Fruit fly (Drosophila melanogaster): ENCODE measurements around the gene Hira.

The Hira gene

dm6 chrX:7698000-7698896 is 23.7 kb upstream of the Hira start (continued):
- peak; percentile 6 for TF ChIP-seq ftz-f1 (GFP tag; optimal IDR thresholded peaks at IDR 0.05)
- peak; percentile 92 for TF ChIP-seq pho (GFP tag; optimal IDR thresholded peaks at IDR 0.05)
- TF ChIP-seq CG18764 (GFP tag; optimal IDR thresholded peaks at IDR 0.05), result peak; percentile 85
- TF ChIP-seq Eip74EF (GFP tag; optimal IDR thresholded peaks at IDR 0.05), result peak in 1 of 2 experiments; percentile 97
- peak; percentile 96 for TF ChIP-seq zfh1 (GFP tag; IDR thresholded peaks at IDR 0.05)
- TF ChIP-seq CG11696 (GFP tag; IDR thresholded peaks at IDR 0.05), result peak; percentile 83
- peak; percentile 67 for TF ChIP-seq ERR (GFP tag; optimal IDR thresholded peaks at IDR 0.05)
- TF ChIP-seq CG1529 (GFP tag; optimal IDR thresholded peaks at IDR 0.05), result peak; percentile 91
- TF ChIP-seq CkIIα-i1 (GFP tag; IDR thresholded peaks at IDR 0.05), result peak; percentile 81
- TF ChIP-seq Lpt (GFP tag; optimal IDR thresholded peaks at IDR 0.05), result no peak
- peak; percentile 80 for TF ChIP-seq dm (GFP tag; optimal IDR thresholded peaks at IDR 0.05)
- TF ChIP-seq CG10209 (GFP tag; optimal IDR thresholded peaks at IDR 0.05), result peak; percentile 95
- peak; percentile 94 for TF ChIP-seq run (tag; optimal IDR thresholded peaks at IDR 0.05)
- TF ChIP-seq HLHmδ (GFP tag; optimal IDR thresholded peaks at IDR 0.05), result no peak
- peak; percentile 98 for TF ChIP-seq sens (GFP tag)
- peak; percentile 96 for TF ChIP-seq Asciz (GFP tag; optimal IDR thresholded peaks at IDR 0.05)
- TF ChIP-seq CG18619 (GFP tag; optimal IDR thresholded peaks at IDR 0.05), result peak; percentile 96
- TF ChIP-seq CG2712 (tag; optimal IDR thresholded peaks at IDR 0.05), result peak; percentile 96
- TF ChIP-seq Nf-YC (tag; optimal IDR thresholded peaks at IDR 0.05), result peak; percentile 85
- TF ChIP-seq Bdp1 (GFP tag; optimal IDR thresholded peaks at IDR 0.05), result peak; percentile 75
- TF ChIP-seq crp (GFP tag; optimal IDR thresholded peaks at IDR 0.05), result peak in 1 of 2 experiments; percentile 65
- no peak for TF ChIP-seq pita (GFP tag; optimal IDR thresholded peaks at IDR 0.05)
- peak; percentile 74 for TF ChIP-seq zf30C (GFP tag; optimal IDR thresholded peaks at IDR 0.05)
- TF ChIP-seq zen (tag; optimal IDR thresholded peaks at IDR 0.05), result peak; percentile 88
- peak; percentile 94 for TF ChIP-seq CG1233 (GFP tag; optimal IDR thresholded peaks at IDR 0.05)

- TF ChIP-seq gsb-n (tag; optimal IDR thresholded peaks at IDR 0.05) (no peak), nom (GFP tag; optimal IDR thresholded peaks at IDR 0.05) (peak; percentile 50)
These were observed 22.2 kb upstream of the Hira start for dm6 chrX:7699584-7700238.

DNA sequence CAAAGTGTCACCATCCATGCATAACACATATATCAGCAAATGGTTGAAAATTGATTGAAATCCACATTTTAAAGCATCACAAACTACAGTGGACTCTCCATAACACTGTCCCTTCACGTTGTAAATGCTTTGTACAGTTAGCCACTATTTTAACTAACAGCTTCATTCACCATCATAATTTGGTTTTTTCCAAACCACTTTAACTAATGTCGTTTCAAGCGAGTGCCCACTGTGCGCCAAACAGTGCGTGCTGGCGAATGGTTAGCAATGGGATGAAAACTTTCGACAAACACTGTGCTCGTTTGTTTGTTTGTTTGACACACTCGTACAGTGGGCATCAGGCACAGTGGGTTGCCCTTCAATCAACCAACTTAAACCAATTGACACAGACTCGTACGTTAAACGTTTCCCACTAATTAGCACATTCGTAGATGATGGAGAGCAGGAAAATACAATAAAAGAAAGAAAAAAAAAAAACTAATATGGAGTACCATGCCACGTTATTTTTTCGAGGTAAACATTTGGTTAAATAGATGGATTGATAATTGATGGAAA is 21.6 kb upstream of the Hira start:
- peak; percentile 14 for TF ChIP-seq YL-1 (GFP tag; optimal IDR thresholded peaks at IDR 0.05)
- TF ChIP-seq Dp (GFP tag; optimal IDR thresholded peaks at IDR 0.05), result no peak
- peak; percentile 94 for TF ChIP-seq CG7786 (GFP tag; optimal IDR thresholded peaks at IDR 0.05)
- TF ChIP-seq gsb-n (tag; optimal IDR thresholded peaks at IDR 0.05), result peak; percentile 76
- peak; percentile 66; the same call in 1 of the 2 replicates for TF ChIP-seq GATAe (GFP tag; conservative IDR thresholded peaks at IDR 0.05)
- TF ChIP-seq tx (GFP tag; optimal IDR thresholded peaks at IDR 0.05), result peak; percentile 87
- TF ChIP-seq CG6854 (GFP tag; optimal IDR thresholded peaks at IDR 0.05), result peak; percentile 82
- peak; percentile 67 for TF ChIP-seq CG14710 (tag; optimal IDR thresholded peaks at IDR 0.05)
- peak; percentile 77 for TF ChIP-seq da (GFP tag; optimal IDR thresholded peaks at IDR 0.05)
- TF ChIP-seq schlank (tag; optimal IDR thresholded peaks at IDR 0.05), result peak; percentile 87
- peak; percentile 78; the same call in 1 of the 2 replicates for TF ChIP-seq CG8765 (GFP tag; IDR thresholded peaks at IDR 0.05)
- peak; percentile 74 for TF ChIP-seq Ssrp (tag; optimal IDR thresholded peaks at IDR 0.05)
- no peak for TF ChIP-seq CG14860 (GFP tag; IDR thresholded peaks at IDR 0.05; ENCODE audit: partially characterized antibody)
- peak; percentile 84 for TF ChIP-seq emc (GFP tag; optimal IDR thresholded peaks at IDR 0.05)
- peak; percentile 94 for TF ChIP-seq HmgZ (tag; optimal IDR thresholded peaks at IDR 0.05)
- TF ChIP-seq Abd-B (GFP tag; optimal IDR thresholded peaks at IDR 0.05), result peak; percentile 89
- TF ChIP-seq CG3407 (GFP tag; optimal IDR thresholded peaks at IDR 0.05), result peak; percentile 74
- TF ChIP-seq CG17829 (tag; optimal IDR thresholded peaks at IDR 0.05), result peak; percentile 87
- peak; percentile 86 for TF ChIP-seq CG31388 (GFP tag; optimal IDR thresholded peaks at IDR 0.05)
